Fruit fly (Drosophila melanogaster): Measurements from ENCODE around the gene CG4572.

DNA sequence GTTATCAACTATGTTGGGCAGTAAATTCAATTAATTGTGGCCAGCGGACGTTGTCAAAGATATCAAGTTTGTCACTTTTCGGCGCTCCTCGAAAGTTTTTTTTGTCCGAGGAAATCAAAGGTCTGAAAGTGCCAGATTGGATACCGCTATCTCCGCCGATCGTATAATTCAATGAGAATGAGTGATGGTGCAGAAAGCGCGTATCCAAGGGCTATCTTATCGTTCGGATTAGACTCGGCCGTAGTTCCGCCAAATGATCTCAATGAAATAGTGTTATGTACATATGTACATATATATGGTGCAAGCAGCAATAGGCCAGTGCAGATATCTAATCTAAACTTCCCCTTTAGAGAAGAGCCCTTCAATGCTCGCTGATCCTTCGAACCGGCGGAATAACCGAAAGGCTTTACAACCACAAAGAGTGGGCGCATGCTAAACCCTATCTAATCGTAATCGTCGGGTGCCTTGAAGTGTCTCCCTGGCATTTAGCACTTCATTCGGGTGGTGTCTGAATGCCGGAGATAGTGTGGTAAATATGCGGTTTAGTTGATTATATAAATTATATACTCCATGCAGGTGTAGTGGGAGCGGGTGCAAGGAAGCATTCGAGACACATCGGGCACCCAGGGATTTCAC is 9.0 kb upstream of the CG4572 start:
- TF ChIP-seq psq (optimal IDR thresholded peaks at IDR 0.05) (no peak), Sin3A (optimal IDR thresholded peaks at IDR 0.05) (no peak), h (optimal IDR thresholded peaks at IDR 0.05) (no peak), Myc (optimal IDR thresholded peaks at IDR 0.05) (no peak), insv (optimal IDR thresholded peaks at IDR 0.05) (no peak), ttk (optimal IDR thresholded peaks at IDR 0.05) (no peak)
